Fruit fly (Drosophila melanogaster) whole organism, pupa: ENCODE data around the gene CG31898.

Experiments used
- CG14655 ChIP-seq: fragments of 200-800 bp; sonication (Bioruptor generic); optimal IDR thresholded peaks from 3 replicates; lab custom pipeline; 2017; ENCODE audit warnings: mild to moderate bottlenecking, missing biosample characterization, missing genetic modification reagents, missing genetic modification characterization
- CG32121 ChIP-seq: fragments of 200-800 bp; sonication (Bioruptor generic); IDR thresholded peaks from 2 replicates; pipeline ENCODE4 v1.3.6; 2022; ENCODE audit warnings: missing biosample characterization, missing genetic modification characterization
- EcR ChIP-seq: fragments of 200-800 bp; sonication (Bioruptor generic); optimal IDR thresholded peaks from 3 replicates; lab custom pipeline; 2019; ENCODE audit warnings: missing biosample characterization, missing genetic modification characterization, mild to moderate bottlenecking, moderate library complexity, missing genetic modification reagents
- Pif1B ChIP-seq: fragments of 200-800 bp; sonication (Bioruptor generic); optimal IDR thresholded peaks from 3 replicates; lab custom pipeline; 2016; ENCODE audit warnings: missing biosample characterization, missing genetic modification characterization

DNA sequence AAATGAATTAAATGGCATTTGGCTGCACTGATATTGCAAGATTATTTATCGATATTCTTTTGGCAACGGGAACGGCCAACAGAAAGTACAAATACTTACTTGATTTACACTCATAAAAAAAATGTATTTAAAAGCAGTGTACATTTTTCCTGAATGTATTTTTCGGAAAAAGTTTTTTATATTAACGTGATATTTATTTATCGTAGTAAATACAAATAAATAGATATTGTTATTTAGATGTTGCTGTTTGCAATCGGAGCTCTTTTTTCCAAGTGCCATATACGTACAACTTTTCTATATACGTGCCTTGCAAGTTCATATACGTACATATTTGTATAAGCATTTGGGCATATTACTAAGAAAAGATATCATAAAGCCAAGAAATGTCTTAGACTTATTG is 48.9 kb upstream of the CG31898 start:
- TF ChIP-seq CG32121 (no peak), CG14655 (no peak), EcR (GFP tag; lab: Kevin White, UChicago) (no peak), Pif1B (GFP tag; lab: Kevin White, UChicago) (no peak)
